Worm (Caenorhabditis elegans): ENCODE results near the gene cest-35.2.

DNA sequence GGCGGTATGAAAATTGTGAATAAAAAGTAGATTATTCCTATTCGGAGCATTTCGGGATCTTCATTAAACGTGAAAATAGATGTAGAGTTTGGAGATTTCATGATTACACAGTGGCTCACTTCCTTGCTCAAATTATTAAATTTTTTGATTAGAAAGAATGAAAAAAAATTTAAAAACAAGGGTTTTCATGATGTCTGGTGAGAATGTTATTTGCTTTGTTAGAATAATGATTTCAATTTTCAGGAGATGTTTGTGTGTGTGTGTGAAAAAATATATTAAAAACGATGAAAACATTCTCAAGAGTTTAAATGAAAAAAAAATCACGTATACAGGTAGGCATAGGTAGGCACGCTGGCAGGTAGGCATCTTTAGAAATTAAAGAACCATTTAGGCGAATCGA lies 15.0 kb upstream of the cest-35.2 start, which contains the start of gene srt-68:
- TF ChIP-seq med-1 (GFP tag; optimal IDR thresholded peaks at IDR 0.05; ENCODE audit: insufficient read depth): no peak
- TF ChIP-seq cog-1 (tag; optimal IDR thresholded peaks at IDR 0.05): no peak
- TF ChIP-seq flt-1 (GFP tag; IDR thresholded peaks at IDR 0.05): no peak
- no peak for TF ChIP-seq tab-1 (GFP tag; IDR thresholded peaks at IDR 0.05)
- TF ChIP-seq klf-2 (GFP tag; conservative IDR thresholded peaks at IDR 0.05): no peak

Data from whole organism, midembryonic.